Fruit fly (Drosophila melanogaster) Kc167 (cell line): Measurements from ENCODE around the gene Npc2c.

Source experiments
- Myc ChIP-seq: fragments of >200 bp; optimal IDR thresholded peaks from 2 replicates; lab custom pipeline; 2017; ENCODE audit warnings: missing external identifiers
- Sin3A ChIP-seq: fragments of >200 bp; optimal IDR thresholded peaks from 2 replicates; lab custom pipeline; 2018; ENCODE audit warnings: missing external identifiers
- h ChIP-seq: fragments of >200 bp; optimal IDR thresholded peaks from 3 replicates; lab custom pipeline; 2018; ENCODE audit warnings: missing external identifiers
- insv ChIP-seq: fragments of >200 bp; optimal IDR thresholded peaks from 3 replicates; lab custom pipeline; 2018; ENCODE audit warnings: missing external identifiers
- psq ChIP-seq: fragments of >200 bp; optimal IDR thresholded peaks from 2 replicates; lab custom pipeline; 2017; ENCODE audit warnings: missing external identifiers
- ttk ChIP-seq: sonication (Bioruptor generic); optimal IDR thresholded peaks from 2 replicates; lab custom pipeline; 2017; ENCODE audit warnings: missing external identifiers

Gene Npc2c

dm6 chr3R:10059952-10060351 lies at the start of gene Npc2c:
Gene Npc2c, plus strand, starts transcription at chr3R:10060252.
- no peak for TF ChIP-seq h (lab: Kevin White, UChicago)
- TF ChIP-seq ttk (lab: Kevin White, UChicago), result no peak
- no peak for TF ChIP-seq Sin3A (lab: Kevin White, UChicago)
- TF ChIP-seq insv (lab: Kevin White, UChicago), result no peak
- no peak for TF ChIP-seq Myc (lab: Kevin White, UChicago)
- TF ChIP-seq psq (lab: Kevin White, UChicago), result no peak

DNA sequence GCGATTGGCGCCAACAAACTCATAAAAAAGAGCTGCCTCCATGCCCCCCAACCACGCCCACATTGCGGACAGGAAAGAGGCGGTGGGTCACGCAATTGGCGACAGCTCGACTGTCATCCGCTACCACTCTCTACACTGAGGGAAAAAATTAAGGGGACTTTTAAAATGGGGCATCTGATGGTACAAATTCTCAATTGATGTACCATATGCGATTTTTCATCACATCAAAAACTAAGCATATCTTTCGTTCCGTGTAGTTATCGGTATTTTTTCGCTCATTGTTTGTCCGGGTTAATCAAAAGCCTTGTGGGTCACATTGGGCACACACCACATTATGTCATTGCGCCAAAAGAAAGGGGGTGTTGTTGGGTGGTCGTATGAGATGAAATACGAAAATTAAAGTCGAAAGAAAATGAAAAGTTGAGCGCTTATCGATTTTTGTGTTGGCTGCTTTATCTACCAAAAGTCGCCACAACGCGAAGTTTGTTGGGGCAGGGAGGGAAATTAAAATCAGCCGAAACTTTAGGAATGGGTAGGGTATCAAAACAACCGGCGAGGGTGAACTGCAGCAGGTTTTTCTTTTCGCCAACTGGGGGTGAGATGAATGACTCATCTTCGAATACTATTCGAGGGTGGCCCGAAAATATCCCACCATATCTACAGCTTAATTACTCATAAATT lies 35.9 kb upstream of the Npc2c start:
- no peak for TF ChIP-seq Sin3A (lab: Kevin White, UChicago)
- no peak for TF ChIP-seq ttk (lab: Kevin White, UChicago)
- no peak for TF ChIP-seq h (lab: Kevin White, UChicago)
- TF ChIP-seq insv (lab: Kevin White, UChicago), result no peak

dm6 chr3R:10025050-10025449 lies 35.0 kb upstream of the Npc2c start, which contains the start of gene CG31407:
Gene CG31407, minus strand, starts transcription at chr3R:10025150.
- no peak for TF ChIP-seq Myc (lab: Kevin White, UChicago)

- TF ChIP-seq insv (lab: Kevin White, UChicago) (no peak), Myc (lab: Kevin White, UChicago) (no peak), Sin3A (lab: Kevin White, UChicago) (no peak), ttk (lab: Kevin White, UChicago) (no peak), h (lab: Kevin White, UChicago) (no peak), psq (lab: Kevin White, UChicago) (no peak)
These were observed 31.7 kb upstream of the Npc2c start for dm6 chr3R:10028378-10028777.

DNA sequence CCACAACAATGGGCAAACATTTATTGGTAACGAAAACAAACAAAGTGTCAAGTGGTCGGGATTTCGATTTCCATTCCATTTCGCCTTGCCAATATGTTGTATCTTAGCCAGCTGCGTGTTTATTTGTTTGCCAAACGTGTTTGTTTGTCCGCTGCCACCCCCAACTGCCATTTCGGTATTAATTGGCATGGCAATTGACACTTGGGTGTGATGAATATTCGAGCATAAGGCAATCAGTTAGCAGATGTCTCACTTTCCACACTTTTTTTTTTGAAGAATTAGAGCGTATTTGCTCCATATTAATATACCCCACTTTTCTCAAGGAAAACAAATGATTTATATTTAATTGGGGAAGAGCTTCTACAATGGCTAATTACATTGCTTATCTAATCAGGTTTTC lies 28.6 kb upstream of the Npc2c start:
- TF ChIP-seq Sin3A (lab: Kevin White, UChicago), result no peak
- TF ChIP-seq ttk (lab: Kevin White, UChicago), result no peak
- TF ChIP-seq h (lab: Kevin White, UChicago), result no peak
- TF ChIP-seq Myc (lab: Kevin White, UChicago), result no peak
- no peak for TF ChIP-seq insv (lab: Kevin White, UChicago)
- TF ChIP-seq psq (lab: Kevin White, UChicago), result no peak

dm6 chr3R:10032951-10033720 lies 26.9 kb upstream of the Npc2c start:
- no peak for TF ChIP-seq ttk (lab: Kevin White, UChicago)
- TF ChIP-seq psq (lab: Kevin White, UChicago), result no peak
- no peak for TF ChIP-seq Sin3A (lab: Kevin White, UChicago)
- TF ChIP-seq h (lab: Kevin White, UChicago), result no peak
- TF ChIP-seq insv (lab: Kevin White, UChicago), result no peak
- TF ChIP-seq Myc (lab: Kevin White, UChicago), result no peak

DNA sequence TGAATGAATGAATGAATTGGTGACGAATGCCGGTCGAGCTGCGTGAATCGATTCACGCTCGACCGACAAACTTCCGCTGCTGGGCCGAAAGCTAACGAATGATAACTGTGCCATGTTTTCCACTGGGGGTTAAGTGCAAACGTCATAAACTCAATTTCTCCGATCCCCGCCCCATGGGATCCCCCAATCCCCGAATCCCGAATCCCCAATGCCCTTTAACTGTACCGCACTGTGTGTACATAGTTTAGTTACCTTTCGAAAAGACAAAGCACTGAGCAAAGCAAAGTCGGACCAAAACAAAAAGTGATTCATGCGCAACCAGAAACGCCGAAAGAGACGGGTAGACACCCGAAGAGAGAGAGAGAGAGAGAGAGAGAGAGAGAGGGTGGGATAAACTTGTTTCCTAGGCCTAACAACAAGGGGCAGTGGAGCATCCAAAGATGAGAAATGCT lies 25.0 kb upstream of the Npc2c start:
- no peak for TF ChIP-seq h (lab: Kevin White, UChicago)
- TF ChIP-seq Myc (lab: Kevin White, UChicago), result no peak
- no peak for TF ChIP-seq psq (lab: Kevin White, UChicago)
- no peak for TF ChIP-seq insv (lab: Kevin White, UChicago)
- TF ChIP-seq Sin3A (lab: Kevin White, UChicago), result no peak
- no peak for TF ChIP-seq ttk (lab: Kevin White, UChicago)

DNA sequence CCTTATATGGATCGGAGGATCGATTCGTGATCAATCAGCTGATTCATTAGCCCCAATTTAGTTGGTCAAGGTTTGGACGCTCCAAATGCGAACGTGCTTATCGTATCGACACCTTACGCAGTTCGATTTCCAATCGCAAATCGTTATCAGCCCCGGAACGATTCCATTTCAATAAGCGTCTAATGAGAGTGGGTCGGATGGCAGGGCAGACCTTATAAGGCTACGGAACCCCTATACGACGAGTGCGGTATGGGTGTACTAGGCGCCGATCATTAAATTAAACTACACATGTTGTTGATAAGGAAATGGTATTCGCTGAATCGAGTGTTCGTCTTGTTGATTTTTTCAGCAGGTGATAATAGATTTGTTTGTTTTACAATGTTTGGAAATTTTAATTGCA lies 24.3 kb upstream of the Npc2c start:
- TF ChIP-seq Myc (lab: Kevin White, UChicago), result no peak
- no peak for TF ChIP-seq insv (lab: Kevin White, UChicago)
- TF ChIP-seq Sin3A (lab: Kevin White, UChicago), result no peak
- TF ChIP-seq psq (lab: Kevin White, UChicago), result no peak
- no peak for TF ChIP-seq ttk (lab: Kevin White, UChicago)
- no peak for TF ChIP-seq h (lab: Kevin White, UChicago)

DNA sequence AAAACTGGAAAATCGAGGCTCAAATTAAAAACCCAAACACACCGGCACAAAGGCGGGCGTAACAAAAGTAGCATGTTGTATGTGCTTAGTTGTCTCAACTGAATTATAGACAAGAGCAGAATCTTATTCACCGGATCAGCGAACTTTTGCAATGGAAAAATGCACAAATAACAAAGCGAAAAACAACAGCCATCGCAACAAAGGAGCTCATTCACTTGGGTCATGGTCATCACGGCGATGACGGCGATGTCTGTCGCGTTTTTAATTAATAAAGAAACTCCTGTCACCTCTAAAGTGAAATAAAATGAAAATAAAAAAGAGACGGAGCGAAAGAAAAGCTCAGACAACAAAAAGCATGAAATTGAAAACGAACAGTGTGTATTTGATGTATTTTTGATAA lies 20.9 kb upstream of the Npc2c start:
- TF ChIP-seq insv (lab: Kevin White, UChicago), result no peak
- TF ChIP-seq h (lab: Kevin White, UChicago), result no peak
- no peak for TF ChIP-seq Sin3A (lab: Kevin White, UChicago)
- TF ChIP-seq Myc (lab: Kevin White, UChicago), result no peak
- TF ChIP-seq psq (lab: Kevin White, UChicago), result no peak
- TF ChIP-seq ttk (lab: Kevin White, UChicago), result no peak

- TF ChIP-seq h (lab: Kevin White, UChicago) (no peak), ttk (lab: Kevin White, UChicago) (no peak), Sin3A (lab: Kevin White, UChicago) (no peak), insv (lab: Kevin White, UChicago) (no peak)
These were observed 19.5 kb upstream of the Npc2c start for dm6 chr3R:10040505-10040904.

DNA sequence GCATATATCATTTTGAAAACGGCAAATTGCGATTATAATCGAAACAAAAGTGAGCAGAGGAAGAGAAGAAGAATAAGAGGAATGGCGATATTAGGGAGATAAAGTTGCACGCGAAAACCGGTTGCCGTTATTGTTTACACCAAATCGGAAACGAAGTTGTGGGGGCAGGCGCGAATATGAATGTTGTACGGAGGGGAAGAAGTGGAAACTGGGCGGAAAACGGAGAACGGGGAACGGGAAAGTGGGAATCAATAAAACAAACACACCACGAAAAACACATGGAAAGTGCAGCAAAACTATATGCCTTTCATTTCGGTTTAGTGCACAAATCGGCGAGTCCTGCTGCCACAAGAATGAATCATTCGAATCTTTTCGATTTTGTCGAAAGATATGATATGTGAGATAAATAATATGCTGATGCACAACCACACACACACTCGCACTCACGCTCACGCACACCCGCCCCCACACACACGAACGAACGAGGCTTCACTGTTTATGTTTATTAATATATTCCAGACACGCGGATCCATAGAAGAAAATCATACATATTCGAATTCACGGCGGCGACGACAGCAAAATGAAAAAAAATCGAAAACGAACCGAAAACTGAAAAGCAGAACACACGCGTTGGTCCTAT lies 17.9 kb upstream of the Npc2c start:
- TF ChIP-seq insv (lab: Kevin White, UChicago) (no peak), Sin3A (lab: Kevin White, UChicago) (no peak), psq (lab: Kevin White, UChicago) (no peak), h (lab: Kevin White, UChicago) (no peak), ttk (lab: Kevin White, UChicago) (no peak), Myc (lab: Kevin White, UChicago) (no peak)
